Worm (Caenorhabditis elegans) whole organism, L4 larva: Measurements from ENCODE around the gene F22B5.10.

Source experiments
- F10B5.3 ChIP-seq: sonication (generic microtip); optimal IDR thresholded peaks from 2 replicates; lab custom pipeline; 2016; ENCODE audit warnings: mild to moderate bottlenecking, missing genetic modification characterization, missing compliant biosample characterization
- F37D6.2 ChIP-seq: sonication (generic microtip); optimal IDR thresholded peaks from 2 replicates; lab custom pipeline; 2016; ENCODE audit warnings: mild to moderate bottlenecking, missing genetic modification characterization, missing compliant biosample characterization
- F44E2.7 ChIP-seq: fragments of 200-800 bp; sonication (Bioruptor generic); IDR thresholded peaks from 2 replicates; pipeline ENCODE4 v2.1.2; 2022; ENCODE audit warnings: missing genetic modification characterization, missing compliant biosample characterization
- T26A8.4 ChIP-seq: fragments of 200-800 bp; sonication (Bioruptor generic); IDR thresholded peaks from 2 replicates; pipeline ENCODE4 v1.3.6; 2022; ENCODE audit warnings: missing genetic modification characterization, missing compliant biosample characterization
- aha-1 ChIP-seq: fragments of 150-350 bp; peaks from one replicate; lab custom pipeline; 2014; ENCODE audit warnings: missing biosample characterization, missing genetic modification characterization
- arid-1 ChIP-seq: fragments of 200-800 bp; sonication (Bioruptor generic); conservative IDR thresholded peaks from 2 replicates; pipeline ENCODE4 v1.3.6; 2022; ENCODE audit warnings: missing genetic modification reagents, missing genetic modification characterization, missing compliant biosample characterization
- ces-1 ChIP-seq: fragments of 150-350 bp; sonication (generic microtip); optimal IDR thresholded peaks from 4 replicates; lab custom pipeline; 2014; ENCODE audit warnings: missing biosample characterization, missing genetic modification reagents, missing genetic modification characterization
- ctbp-1 ChIP-seq: fragments of 200-800 bp; sonication (Bioruptor generic); IDR thresholded peaks from 2 replicates; pipeline ENCODE4 v1.3.6; 2022; ENCODE audit warnings: missing genetic modification reagents, missing genetic modification characterization, missing compliant biosample characterization
- daf-19 ChIP-seq: fragments of 200-800 bp; sonication (Bioruptor generic); conservative IDR thresholded peaks from 2 replicates; pipeline ENCODE4 v1.3.6; 2022; ENCODE audit warnings: missing genetic modification characterization, missing compliant biosample characterization
- daf-8 ChIP-seq: fragments of 200-800 bp; sonication (Bioruptor generic); IDR thresholded peaks from 2 replicates; pipeline ENCODE4 v1.3.6; 2022; ENCODE audit warnings: missing genetic modification characterization, missing compliant biosample characterization
- dmd-6 ChIP-seq: fragments of 200-800 bp; sonication (Bioruptor generic); IDR thresholded peaks from 2 replicates; pipeline ENCODE4 v1.3.6; 2022; ENCODE audit warnings: missing genetic modification reagents, missing genetic modification characterization, missing compliant biosample characterization
- dpl-1 ChIP-seq: fragments of 150-350 bp; optimal IDR thresholded peaks from 2 replicates; lab custom pipeline; 2014; ENCODE audit warnings: missing biosample characterization, missing genetic modification reagents, missing genetic modification characterization
- fos-1 ChIP-seq: fragments of 150-350 bp; optimal IDR thresholded peaks from 2 replicates; lab custom pipeline; 2014; ENCODE audit warnings: missing biosample characterization, missing genetic modification characterization
- hif-1 ChIP-seq, 2 experiments: sonication (generic microtip); optimal IDR thresholded peaks; 2 replicates each; lab custom pipeline; 2016 to 2017; ENCODE audit warnings: missing compliant biosample characterization in 2 of 2, missing genetic modification characterization in 2 of 2, missing genetic modification reagents in 2 of 2, missing genotype in 2 of 2, mild to moderate bottlenecking in 1 of 2
- jun-1 ChIP-seq: fragments of 150-350 bp; optimal IDR thresholded peaks from 2 replicates; lab custom pipeline; 2014; ENCODE audit warnings: missing biosample characterization, missing genetic modification reagents, missing genetic modification characterization
- lin-1 ChIP-seq: fragments of 200-800 bp; sonication (Bioruptor generic); IDR thresholded peaks from 2 replicates; pipeline ENCODE4 v1.3.6; 2022; ENCODE audit warnings: missing genetic modification reagents, missing genetic modification characterization, missing compliant biosample characterization
- lin-38 ChIP-seq: fragments of 200-800 bp; sonication (Bioruptor generic); IDR thresholded peaks from 2 replicates; pipeline ENCODE4 v1.3.6; 2022; ENCODE audit warnings: missing genetic modification reagents, missing genetic modification characterization, missing compliant biosample characterization
- lin-39 ChIP-seq: fragments of 150-350 bp; optimal IDR thresholded peaks from 2 replicates; lab custom pipeline; 2014; ENCODE audit warnings: missing biosample characterization, missing genetic modification reagents, missing genetic modification characterization
- lsy-2 ChIP-seq, 2 experiments: fragments of 150-350 bp in 1 of 2; sonication (generic microtip) in 1 of 2; optimal IDR thresholded peaks; 2 replicates each; lab custom pipeline; 2014 to 2017; ENCODE audit warnings: missing biosample characterization in 2 of 2, missing genetic modification characterization in 2 of 2
- madf-9 ChIP-seq: fragments of 200-800 bp; sonication (Bioruptor generic); conservative IDR thresholded peaks from 2 replicates; pipeline ENCODE4 v1.3.6; 2022; ENCODE audit warnings: missing genetic modification reagents, missing genetic modification characterization, missing compliant biosample characterization
- mdl-1 ChIP-seq, 2 experiments: fragments of 150-350 bp in 1 of 2; sonication (generic microtip) in 1 of 2; optimal IDR thresholded peaks; 2 replicates each; lab custom pipeline; 2014 to 2017; ENCODE audit warnings: missing biosample characterization in 2 of 2, missing genetic modification characterization in 2 of 2
- mxl-3 ChIP-seq: fragments of 200-800 bp; sonication (Bioruptor generic); optimal IDR thresholded peaks from 2 replicates; lab custom pipeline; 2018; ENCODE audit warnings: mild to moderate bottlenecking, missing genetic modification characterization, missing compliant biosample characterization
- nhr-25 ChIP-seq: sonication (generic microtip); optimal IDR thresholded peaks from 2 replicates; lab custom pipeline; 2017; ENCODE audit warnings: missing genetic modification characterization, mild to moderate bottlenecking, missing compliant biosample characterization, antibody characterized with exemption, moderate library complexity, borderline replicate concordance; ENCODE audit not compliant: insufficient read depth
- nhr-28 ChIP-seq: fragments of 150-350 bp; optimal IDR thresholded peaks from 2 replicates; lab custom pipeline; 2014; ENCODE audit warnings: missing biosample characterization, missing genetic modification characterization
- nhr-42 ChIP-seq: fragments of 200-800 bp; sonication (Bioruptor generic); IDR thresholded peaks from 2 replicates; pipeline ENCODE4 v1.3.6; 2022; ENCODE audit warnings: missing genetic modification characterization, missing compliant biosample characterization
- nhr-6 ChIP-seq: fragments of 150-350 bp; optimal IDR thresholded peaks from 2 replicates; lab custom pipeline; 2014; ENCODE audit warnings: missing biosample characterization, missing genetic modification characterization
- nhr-76 ChIP-seq: fragments of 150-350 bp; optimal IDR thresholded peaks from 2 replicates; lab custom pipeline; 2014; ENCODE audit warnings: missing biosample characterization, missing genetic modification characterization
- php-3 ChIP-seq: fragments of 200-800 bp; sonication (Bioruptor generic); IDR thresholded peaks from 2 replicates; pipeline ENCODE4 v1.3.6; 2022; ENCODE audit warnings: missing genetic modification reagents, missing genetic modification characterization, missing compliant biosample characterization
- pqm-1 ChIP-seq: sonication (generic microtip); optimal IDR thresholded peaks from 2 replicates; lab custom pipeline; 2017; ENCODE audit warnings: missing biosample characterization, missing genetic modification characterization
- sdz-12 ChIP-seq: fragments of 200-800 bp; sonication (Bioruptor generic); optimal IDR thresholded peaks from 2 replicates; lab custom pipeline; 2018; ENCODE audit warnings: mild to moderate bottlenecking, missing genetic modification characterization, missing compliant biosample characterization
- set-16 ChIP-seq: fragments of 200-800 bp; sonication (Bioruptor generic); IDR thresholded peaks from 2 replicates; pipeline ENCODE4 v1.3.6; 2022; ENCODE audit warnings: missing genetic modification reagents, missing genetic modification characterization, missing compliant biosample characterization
- skn-1 ChIP-seq: fragments of 150-350 bp; optimal IDR thresholded peaks from 2 replicates; lab custom pipeline; 2014; ENCODE audit warnings: missing biosample characterization, missing genetic modification characterization
- snpc-1.2 ChIP-seq: fragments of 200-800 bp; sonication (Bioruptor generic); IDR thresholded peaks from 2 replicates; pipeline ENCODE4 v1.3.6; 2022; ENCODE audit warnings: missing genetic modification reagents, missing genetic modification characterization, missing compliant biosample characterization
- snpc-4 ChIP-seq: fragments of 150-350 bp; optimal IDR thresholded peaks from 2 replicates; lab custom pipeline; 2014; ENCODE audit warnings: missing biosample characterization, missing genetic modification characterization
- spr-1 ChIP-seq: sonication (generic microtip); optimal IDR thresholded peaks from 2 replicates; lab custom pipeline; 2016; ENCODE audit warnings: mild to moderate bottlenecking, missing genetic modification characterization, missing compliant biosample characterization
- unc-39 ChIP-seq: sonication (generic microtip); optimal IDR thresholded peaks from 2 replicates; lab custom pipeline; 2017; ENCODE audit warnings: missing biosample characterization, missing genetic modification characterization
- unc-62 ChIP-seq, 3 experiments: fragments of 150-350 bp in 1 of 3; sonication (generic microtip); optimal IDR thresholded peaks in 2 of 3; peaks in 1 of 3; 1 replicate in 1 of 3; 2 replicates in 2 of 3; lab custom pipeline; 2014 to 2017; ENCODE audit warnings: missing biosample characterization in 3 of 3, missing genetic modification characterization in 3 of 3, missing genetic modification reagents in 3 of 3, missing genotype in 1 of 3

Gene F22B5.10

ce11 chrII:8449660-8450118 lies 17.3 kb upstream of the F22B5.10 start, which contains the start of gene F22B5.4:
Gene F22B5.4 (plus strand): TSS chrII:8449710.
- TF ChIP-seq pqm-1 (tag; lab: Kevin White, UChicago) (peak; percentile 27), nhr-42 (GFP tag; lab: Robert Waterston, UW) (no peak), fos-1 (tag; lab: Kevin White, UChicago) (no peak), snpc-1.2 (GFP tag; lab: Robert Waterston, UW) (no peak), jun-1 (tag; lab: Kevin White, UChicago) (no peak), daf-19 (GFP tag; lab: Robert Waterston, UW) (no peak), lin-1 (GFP tag; lab: Robert Waterston, UW) (no peak), hif-1 (tag; optimal IDR thresholded peaks at IDR 0.05; lab: Kevin White, UChicago) (peak in 1 of 2 experiments; percentile 48), aha-1 (tag; lab: Kevin White, UChicago) (no peak), daf-8 (GFP tag; lab: Robert Waterston, UW) (no peak), lsy-2 (tag; optimal IDR thresholded peaks at IDR 0.05; lab: Kevin White, UChicago) (no peak), nhr-6 (tag; lab: Kevin White, UChicago) (no peak), ctbp-1 (GFP tag; lab: Robert Waterston, UW) (no peak), mxl-3 (GFP tag; lab: Kevin White, UChicago) (no peak), nhr-28 (tag; lab: Kevin White, UChicago) (peak; percentile 64), dmd-6 (GFP tag; lab: Robert Waterston, UW) (peak; percentile 34; the same call in 1 of the 2 replicates), ces-1 (GFP tag; lab: Kevin White, UChicago) (no peak), nhr-25 (tag; lab: Kevin White, UChicago) (no peak), skn-1 (no peak), F44E2.7 (no peak), F10B5.3 (tag; lab: Kevin White, UChicago) (no peak), lin-39 (tag; lab: Kevin White, UChicago) (no peak), set-16 (no peak)
- TF ChIP-seq, all 104 proteins: peak for 4

- TF ChIP-seq sdz-12 (GFP tag; lab: Kevin White, UChicago) (no peak), nhr-6 (tag; lab: Kevin White, UChicago) (no peak), arid-1 (GFP tag; lab: Robert Waterston, UW) (no peak), madf-9 (GFP tag; lab: Robert Waterston, UW) (no peak), php-3 (GFP tag; lab: Robert Waterston, UW) (no peak), snpc-4 (tag; lab: Kevin White, UChicago) (no peak), snpc-1.2 (GFP tag; lab: Robert Waterston, UW) (no peak), hif-1 (tag; optimal IDR thresholded peaks at IDR 0.05; lab: Kevin White, UChicago) (peak in 1 of 2 experiments; percentile 40), nhr-28 (tag; lab: Kevin White, UChicago) (no peak), nhr-76 (tag; lab: Kevin White, UChicago) (no peak), unc-39 (tag; lab: Kevin White, UChicago) (no peak), mdl-1 (tag; optimal IDR thresholded peaks at IDR 0.05; lab: Kevin White, UChicago) (no peak), dpl-1 (GFP tag; lab: Kevin White, UChicago) (no peak), lsy-2 (tag; optimal IDR thresholded peaks at IDR 0.05; lab: Kevin White, UChicago) (no peak), lin-39 (tag; lab: Kevin White, UChicago) (no peak), unc-62 (GFP tag; optimal IDR thresholded peaks at IDR 0.05 in 1 of 2; lab: Kevin White, UChicago) (peak in 1 of 2 experiments; percentile 51), unc-62 (tag; optimal IDR thresholded peaks at IDR 0.05; lab: Kevin White, UChicago) (no peak), mxl-3 (GFP tag; lab: Kevin White, UChicago) (peak; percentile 2), F37D6.2 (tag; lab: Kevin White, UChicago) (no peak), lin-38 (no peak), spr-1 (tag; lab: Kevin White, UChicago) (no peak), T26A8.4 (no peak), nhr-25 (tag; lab: Kevin White, UChicago) (no peak)
- TF ChIP-seq, all 104 proteins: peak for 3
These were observed 16.2 kb upstream of the F22B5.10 start for ce11 chrII:8450750-8451149.
